Fruit fly (Drosophila melanogaster) whole organism, pupa: Measurements from ENCODE around the gene Ack.

ENCODE experiments used
- CG10348 ChIP-seq: fragments of 200-800 bp; sonication (Bioruptor generic); IDR thresholded peaks from 2 replicates; pipeline ENCODE4 v1.3.6; 2022; ENCODE audit warnings: missing biosample characterization, missing genetic modification characterization
- CG12605 ChIP-seq: fragments of 200-800 bp; sonication (Bioruptor generic); IDR thresholded peaks from 2 replicates; pipeline ENCODE4 v1.3.6; 2022; ENCODE audit warnings: missing biosample characterization, missing genetic modification characterization
- CG13204 ChIP-seq: fragments of 200-800 bp; sonication (Bioruptor generic); optimal IDR thresholded peaks from 2 replicates; lab custom pipeline; 2018; ENCODE audit warnings: missing biosample characterization, mild to moderate bottlenecking, missing genetic modification characterization, moderate library complexity
- CG14655 ChIP-seq: fragments of 200-800 bp; sonication (Bioruptor generic); optimal IDR thresholded peaks from 3 replicates; lab custom pipeline; 2017; ENCODE audit warnings: mild to moderate bottlenecking, missing biosample characterization, missing genetic modification reagents, missing genetic modification characterization
- CG15710 ChIP-seq: fragments of 200-800 bp; sonication (Bioruptor generic); optimal IDR thresholded peaks from 2 replicates; lab custom pipeline; 2018; ENCODE audit warnings: missing biosample characterization, mild to moderate bottlenecking, missing genetic modification characterization, moderate library complexity
- CG17806 ChIP-seq: fragments of 200-800 bp; sonication (Bioruptor generic); optimal IDR thresholded peaks from 2 replicates; lab custom pipeline; 2018; ENCODE audit warnings: missing biosample characterization, mild to moderate bottlenecking, missing genetic modification characterization, moderate library complexity
- CG32121 ChIP-seq: fragments of 200-800 bp; sonication (Bioruptor generic); IDR thresholded peaks from 2 replicates; pipeline ENCODE4 v1.3.6; 2022; ENCODE audit warnings: missing biosample characterization, missing genetic modification characterization
- CG34367 ChIP-seq: fragments of 200-800 bp; sonication (Bioruptor generic); optimal IDR thresholded peaks from 2 replicates; lab custom pipeline; 2018; ENCODE audit warnings: missing biosample characterization, mild to moderate bottlenecking, missing genetic modification characterization
- CG4496 ChIP-seq: fragments of 200-800 bp; sonication (Bioruptor generic); IDR thresholded peaks from 3 replicates; pipeline ENCODE4 v1.3.6; 2022; ENCODE audit warnings: missing biosample characterization, missing genetic modification characterization
- CG8159 ChIP-seq: fragments of 200-800 bp; sonication (Bioruptor generic); optimal IDR thresholded peaks from 3 replicates; lab custom pipeline; 2018; ENCODE audit warnings: missing biosample characterization, mild to moderate bottlenecking, missing genetic modification characterization, moderate library complexity
- CG8301 ChIP-seq: fragments of 200-800 bp; sonication (Bioruptor generic); optimal IDR thresholded peaks from 2 replicates; lab custom pipeline; 2018; ENCODE audit warnings: missing biosample characterization, mild to moderate bottlenecking, missing genetic modification characterization
- CG9948 ChIP-seq: fragments of 200-800 bp; sonication (Bioruptor generic); optimal IDR thresholded peaks from 2 replicates; lab custom pipeline; 2018; ENCODE audit warnings: missing biosample characterization, mild to moderate bottlenecking, missing genetic modification characterization, moderate library complexity
- D1 ChIP-seq: fragments of 200-800 bp; sonication (Bioruptor generic); optimal IDR thresholded peaks from 2 replicates; lab custom pipeline; 2018; ENCODE audit warnings: missing biosample characterization, mild to moderate bottlenecking, missing genetic modification characterization, moderate library complexity
- EcR ChIP-seq: fragments of 200-800 bp; sonication (Bioruptor generic); optimal IDR thresholded peaks from 3 replicates; lab custom pipeline; 2019; ENCODE audit warnings: missing biosample characterization, missing genetic modification characterization, mild to moderate bottlenecking, moderate library complexity, missing genetic modification reagents
- Ets98B ChIP-seq: fragments of 200-800 bp; sonication (Bioruptor generic); IDR thresholded peaks from 2 replicates; pipeline ENCODE4 v1.3.6; 2022; ENCODE audit warnings: missing biosample characterization, missing genetic modification characterization
- Pif1A ChIP-seq: fragments of 200-800 bp; sonication (Bioruptor generic); optimal IDR thresholded peaks from 3 replicates; lab custom pipeline; 2016; ENCODE audit warnings: missing biosample characterization, missing genetic modification characterization
- Pif1B ChIP-seq: fragments of 200-800 bp; sonication (Bioruptor generic); optimal IDR thresholded peaks from 3 replicates; lab custom pipeline; 2016; ENCODE audit warnings: missing biosample characterization, missing genetic modification characterization
- Snoo ChIP-seq: fragments of 200-800 bp; sonication (Bioruptor generic); optimal IDR thresholded peaks from 3 replicates; lab custom pipeline; 2017; ENCODE audit warnings: missing biosample characterization, mild to moderate bottlenecking, missing genetic modification characterization, inconsistent platforms
- fd96Ca ChIP-seq: fragments of 200-800 bp; sonication (Bioruptor generic); IDR thresholded peaks from 3 replicates; pipeline ENCODE4 v1.3.6; 2022; ENCODE audit warnings: missing biosample characterization, missing genetic modification characterization
- gl ChIP-seq: fragments of 200-800 bp; sonication (Bioruptor generic); optimal IDR thresholded peaks from 2 replicates; lab custom pipeline; 2018; ENCODE audit warnings: missing biosample characterization, mild to moderate bottlenecking, missing genetic modification characterization
- rn ChIP-seq: fragments of 200-800 bp; sonication (Bioruptor generic); IDR thresholded peaks from 2 replicates; pipeline ENCODE4 v1.3.6; 2022; ENCODE audit warnings: missing biosample characterization, missing genetic modification characterization

Gene Ack

DNA sequence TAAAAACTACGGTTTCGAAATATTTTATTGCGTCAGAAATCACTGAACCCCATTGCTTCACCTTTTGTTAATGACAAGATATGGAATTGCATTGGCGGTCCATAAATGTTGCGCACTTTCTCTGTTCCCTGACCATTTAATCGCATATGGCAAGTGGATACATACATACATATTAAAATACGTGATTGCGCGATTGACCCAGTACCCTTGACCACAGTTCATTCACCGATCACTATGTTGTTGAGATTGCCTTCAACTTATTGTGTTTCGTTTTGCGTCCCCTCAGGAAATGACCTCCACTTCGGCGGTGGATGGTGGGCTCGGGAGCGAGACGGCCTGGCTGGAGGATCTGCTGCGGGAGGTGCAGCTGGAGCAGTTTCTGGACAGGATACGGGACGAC, 2.2 kb downstream of the Ack start:
- no peak for TF ChIP-seq D1 (tag; lab: Kevin White, UChicago)
- TF ChIP-seq CG8301 (tag; lab: Kevin White, UChicago) = no peak
- no peak for TF ChIP-seq CG12605 (GFP tag; lab: Robert Waterston, UW)
- no peak for TF ChIP-seq rn (GFP tag; lab: Robert Waterston, UW)
- no peak for TF ChIP-seq CG34367 (tag; lab: Kevin White, UChicago)
- TF ChIP-seq gl (tag; lab: Kevin White, UChicago) = no peak
- TF ChIP-seq EcR = peak; percentile 92
- TF ChIP-seq CG17806 = no peak

DNA sequence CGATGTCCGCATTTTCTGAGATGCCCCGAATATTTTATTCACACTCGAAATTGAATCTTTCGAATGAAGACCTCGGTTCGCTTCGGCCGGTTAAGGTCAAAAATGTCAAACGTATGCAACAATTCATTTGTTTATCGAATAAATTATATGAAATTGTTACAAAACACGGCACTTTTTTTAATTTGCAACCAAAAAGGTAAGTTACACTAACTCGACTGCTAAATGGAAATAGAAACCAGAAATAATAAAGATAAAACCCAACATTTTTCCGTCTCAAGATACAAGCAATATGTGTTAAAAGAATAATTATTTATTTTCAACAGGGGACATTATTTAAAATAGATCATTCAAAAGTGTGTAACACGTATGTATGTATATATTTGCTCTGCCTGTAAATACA, 6.0 kb downstream of the Ack start:
- TF ChIP-seq CG12605 (GFP tag; lab: Robert Waterston, UW) = no peak
- no peak for TF ChIP-seq CG14655 (GFP tag; lab: Kevin White, UChicago)

DNA sequence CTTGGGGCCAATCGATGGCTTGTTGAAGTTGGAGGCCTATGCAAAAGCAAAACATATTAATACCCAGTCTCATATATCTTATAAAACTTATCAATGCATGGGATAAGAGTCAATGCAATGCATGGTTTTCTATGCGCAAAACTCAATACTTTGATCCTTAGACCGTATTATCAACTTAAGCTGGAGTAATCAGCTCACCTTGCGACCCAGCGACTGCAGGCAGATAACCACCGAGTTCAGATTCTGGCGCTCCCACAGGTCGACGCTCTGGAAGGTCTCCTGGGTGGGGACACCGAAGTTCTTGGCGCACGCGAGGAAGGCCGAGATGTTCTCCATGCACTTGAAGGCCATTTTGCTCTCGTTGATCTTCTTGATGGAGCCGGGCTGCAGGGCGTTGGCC, 7.1 kb downstream of the Ack start:
- TF ChIP-seq CG13204 (GFP tag; lab: Kevin White, UChicago) = no peak
- no peak for TF ChIP-seq CG14655 (GFP tag; lab: Kevin White, UChicago)
- no peak for TF ChIP-seq CG15710 (tag; lab: Kevin White, UChicago)
- TF ChIP-seq Ets98B = no peak
- TF ChIP-seq D1 (tag; lab: Kevin White, UChicago) = no peak
- no peak for TF ChIP-seq CG32121 (GFP tag; lab: Robert Waterston, UW)

DNA sequence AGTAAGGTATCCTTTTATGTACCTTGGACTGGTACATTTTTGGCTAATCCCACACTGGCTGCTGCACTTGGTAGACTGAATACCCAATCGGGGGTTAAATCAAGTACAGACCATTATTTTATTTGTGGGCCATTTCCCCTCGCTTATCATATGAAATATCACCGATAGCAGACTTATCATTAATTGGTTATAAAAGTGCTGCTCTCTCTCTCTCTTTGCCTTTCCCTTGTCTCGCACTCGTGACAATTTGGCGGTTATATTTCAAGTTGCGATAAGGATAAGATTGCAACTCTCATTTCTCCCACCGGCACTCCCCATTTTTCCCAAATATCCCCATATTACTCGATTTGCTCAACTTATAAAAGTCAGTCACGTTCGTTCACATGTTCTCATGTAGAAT, 7.7 kb downstream of the Ack start:
- TF ChIP-seq EcR (no peak), rn (GFP tag; lab: Robert Waterston, UW) (no peak), CG12605 (GFP tag; lab: Robert Waterston, UW) (no peak), CG4496 (GFP tag; lab: Robert Waterston, UW) (no peak), Pif1B (GFP tag; lab: Kevin White, UChicago) (no peak), Pif1A (GFP tag; lab: Kevin White, UChicago) (no peak), CG17806 (no peak), CG10348 (GFP tag; lab: Robert Waterston, UW) (no peak)

DNA sequence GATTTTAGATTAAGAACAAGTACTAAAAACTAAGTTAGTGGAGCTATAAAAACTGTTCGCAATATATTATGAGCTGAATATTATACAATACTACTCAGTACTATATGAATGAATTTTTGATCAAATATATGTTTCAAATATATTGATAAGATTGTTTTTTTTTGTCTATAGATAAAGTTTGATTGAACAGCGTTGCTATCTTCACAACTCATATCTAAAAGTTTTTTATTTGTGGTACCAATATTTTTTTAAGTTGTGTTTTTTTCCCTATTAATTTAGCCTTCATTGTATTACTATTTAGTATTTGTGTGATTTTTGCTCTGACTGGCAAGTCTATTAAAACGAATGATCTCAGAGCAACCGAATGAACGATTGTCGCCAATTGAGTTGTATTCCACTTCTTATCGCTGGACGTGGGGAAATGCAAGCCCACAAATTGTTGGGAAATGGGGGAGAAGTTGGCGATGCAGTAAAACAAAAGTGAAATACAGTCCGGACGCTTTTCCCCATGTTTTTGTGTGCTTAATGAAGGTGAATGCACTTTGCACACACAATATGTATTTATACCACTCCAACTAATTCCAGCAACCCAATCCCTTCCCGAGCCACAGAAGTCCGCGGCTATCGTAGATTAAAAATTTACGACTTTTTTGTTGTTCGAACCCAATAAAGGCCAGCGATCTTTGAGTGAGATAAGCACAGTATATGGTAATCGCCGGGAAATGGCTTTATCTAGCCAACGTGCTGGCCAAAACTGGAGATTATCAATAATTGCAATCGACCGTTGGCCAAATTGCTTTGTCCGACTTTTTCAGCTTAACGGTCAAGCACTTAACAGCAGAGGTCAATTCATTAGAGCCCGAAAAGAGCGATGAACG, 8.7 kb downstream of the Ack start:
- peak; percentile 59; the same call in 1 of the 2 replicates for TF ChIP-seq CG32121 (GFP tag; lab: Robert Waterston, UW)
- TF ChIP-seq CG9948 (tag; lab: Kevin White, UChicago) = peak; percentile 8
- TF ChIP-seq D1 (tag; lab: Kevin White, UChicago) = no peak
- peak; percentile 47 for TF ChIP-seq CG8159 (tag; lab: Kevin White, UChicago)
- TF ChIP-seq CG8301 (tag; lab: Kevin White, UChicago) = peak; percentile 40
- no peak for TF ChIP-seq CG15710 (tag; lab: Kevin White, UChicago)
- peak; percentile 46; the same call in 1 of the 2 replicates for TF ChIP-seq Ets98B
- TF ChIP-seq CG17806 = peak; percentile 36
- TF ChIP-seq EcR = peak; percentile 63
- TF ChIP-seq CG10348 (GFP tag; lab: Robert Waterston, UW) = no peak
- peak; percentile 36; the same call in 1 of the 2 replicates for TF ChIP-seq CG12605 (GFP tag; lab: Robert Waterston, UW)
- peak; percentile 43; the same call in 1 of the 3 replicates for TF ChIP-seq CG4496 (GFP tag; lab: Robert Waterston, UW)
- TF ChIP-seq rn (GFP tag; lab: Robert Waterston, UW) = no peak
- no peak for TF ChIP-seq Pif1B (GFP tag; lab: Kevin White, UChicago)

DNA sequence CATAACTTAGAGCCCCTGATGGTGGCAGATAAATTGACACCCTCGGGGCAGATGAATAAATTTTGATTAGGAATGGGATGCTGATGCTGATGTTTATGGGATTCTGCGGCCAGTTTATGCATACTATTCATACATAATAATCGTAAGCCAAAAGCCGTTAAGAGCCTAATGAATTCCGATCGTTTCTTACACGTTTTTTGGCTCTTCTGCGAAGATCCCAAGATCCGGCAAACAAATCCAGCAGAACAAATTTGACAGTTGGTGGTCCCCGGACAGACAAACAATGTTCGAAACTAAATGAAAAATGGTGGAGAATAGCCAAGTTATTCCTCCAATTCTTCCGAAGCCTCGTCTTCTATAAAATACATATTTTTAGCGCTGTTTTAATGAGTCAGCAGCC, 9.5 kb downstream of the Ack start:
- TF ChIP-seq CG8301 (tag; lab: Kevin White, UChicago) (no peak), Snoo (tag; lab: Kevin White, UChicago) (no peak), Pif1A (GFP tag; lab: Kevin White, UChicago) (no peak)

DNA sequence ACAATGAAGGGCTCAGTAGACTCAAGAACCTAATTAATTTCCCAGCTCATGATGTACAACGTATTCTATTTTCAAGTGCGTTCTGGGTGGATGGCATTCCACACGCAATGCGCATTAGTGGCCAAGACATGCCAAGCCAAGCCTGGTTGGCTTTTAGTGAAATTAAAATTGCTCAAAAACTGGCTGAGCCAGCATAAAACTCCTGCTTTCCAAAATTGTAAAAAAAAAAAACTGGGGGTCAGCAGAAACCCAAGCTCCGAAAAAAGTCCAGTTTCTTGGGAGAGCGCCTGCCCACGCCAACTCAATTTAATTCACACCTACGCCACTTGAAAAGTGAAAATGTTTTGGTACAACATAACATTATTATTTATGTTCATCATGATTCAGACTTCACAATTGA, 10.4 kb downstream of the Ack start:
- TF ChIP-seq CG14655 (GFP tag; lab: Kevin White, UChicago) (no peak), CG9948 (tag; lab: Kevin White, UChicago) (no peak), rn (GFP tag; lab: Robert Waterston, UW) (no peak), fd96Ca (GFP tag; lab: Robert Waterston, UW) (no peak), EcR (no peak), CG32121 (GFP tag; lab: Robert Waterston, UW) (no peak), CG10348 (GFP tag; lab: Robert Waterston, UW) (no peak), Snoo (tag; lab: Kevin White, UChicago) (no peak), CG15710 (tag; lab: Kevin White, UChicago) (no peak)
